Worm (Caenorhabditis elegans): Measurements from ENCODE around the gene pyt-1.

The pyt-1 gene

ce11 chrV:10206502-10206901, 22.6 kb downstream of the pyt-1 start, which contains the start of gene rpc-25:
rpc-25 (minus strand) TSS chrV:10206602.
- TF ChIP-seq flt-1 (GFP tag; IDR thresholded peaks at IDR 0.05), result no peak
- no peak for TF ChIP-seq ama-1 (optimal IDR thresholded peaks at IDR 0.05)
- TF ChIP-seq aly-1 (tag; optimal IDR thresholded peaks at IDR 0.05), result no peak
- no peak for TF ChIP-seq tbx-11 (GFP tag; IDR thresholded peaks at IDR 0.05)
- TF ChIP-seq B0310.2 (tag; optimal IDR thresholded peaks at IDR 0.05), result no peak

ce11 chrV:10205483-10205882, 23.6 kb downstream of the pyt-1 start, which contains the start of gene ZK856.16:
ZK856.16 (minus strand) TSS chrV:10205583.
- no peak for TF ChIP-seq ama-1 (optimal IDR thresholded peaks at IDR 0.05)
- TF ChIP-seq tbx-11 (GFP tag; IDR thresholded peaks at IDR 0.05), result no peak
- TF ChIP-seq aly-1 (tag; optimal IDR thresholded peaks at IDR 0.05), result no peak
- TF ChIP-seq sea-1 (GFP tag; conservative IDR thresholded peaks at IDR 0.05), result no peak
- no peak for TF ChIP-seq ets-7 (tag; optimal IDR thresholded peaks at IDR 0.05)
- no peak for TF ChIP-seq pes-1 (GFP tag; IDR thresholded peaks at IDR 0.05)

- TF ChIP-seq scrt-1 (GFP tag; IDR thresholded peaks at IDR 0.05) (no peak), aly-1 (tag; optimal IDR thresholded peaks at IDR 0.05) (no peak), hmg-4 (GFP tag; optimal IDR thresholded peaks at IDR 0.05) (no peak), ceh-13 (GFP tag; optimal IDR thresholded peaks at IDR 0.05) (no peak), tbx-11 (GFP tag; IDR thresholded peaks at IDR 0.05) (no peak), tra-4 (tag; optimal IDR thresholded peaks at IDR 0.05) (no peak), ets-7 (tag; optimal IDR thresholded peaks at IDR 0.05) (no peak), sea-1 (GFP tag; conservative IDR thresholded peaks at IDR 0.05) (no peak), ama-1 (optimal IDR thresholded peaks at IDR 0.05) (no peak), hnd-1 (tag; optimal IDR thresholded peaks at IDR 0.05) (no peak), flt-1 (GFP tag; IDR thresholded peaks at IDR 0.05) (no peak), F13C5.2 (tag; optimal IDR thresholded peaks at IDR 0.05) (no peak), hmbx-1 (tag; optimal IDR thresholded peaks at IDR 0.05) (no peak), pes-1 (GFP tag; IDR thresholded peaks at IDR 0.05) (no peak), B0310.2 (tag; optimal IDR thresholded peaks at IDR 0.05) (no peak), tbx-37 (GFP tag; conservative IDR thresholded peaks at IDR 0.05) (no peak), ceh-36 (tag; optimal IDR thresholded peaks at IDR 0.05) (no peak)
Measured at ce11 chrV:10204863-10205338, 24.2 kb downstream of the pyt-1 start, which contains the start of the genes ZK856.19 and ZK856.11. ZK856.19 (minus strand) TSS chrV:10204913. ZK856.11 (minus strand) TSS chrV:10204938.

- no peak for TF ChIP-seq ceh-13 (GFP tag; optimal IDR thresholded peaks at IDR 0.05)
- no peak for TF ChIP-seq ets-7 (tag; optimal IDR thresholded peaks at IDR 0.05)
- no peak for TF ChIP-seq hmbx-1 (tag; optimal IDR thresholded peaks at IDR 0.05)
- TF ChIP-seq flt-1 (GFP tag; IDR thresholded peaks at IDR 0.05), result no peak
- TF ChIP-seq hmg-4 (GFP tag; optimal IDR thresholded peaks at IDR 0.05), result no peak
- no peak for TF ChIP-seq ama-1 (optimal IDR thresholded peaks at IDR 0.05)
- TF ChIP-seq aly-1 (tag; optimal IDR thresholded peaks at IDR 0.05), result no peak
- TF ChIP-seq pes-1 (GFP tag; IDR thresholded peaks at IDR 0.05), result no peak
- no peak for TF ChIP-seq tbx-11 (GFP tag; IDR thresholded peaks at IDR 0.05)
- no peak for TF ChIP-seq sea-1 (GFP tag; conservative IDR thresholded peaks at IDR 0.05)
- TF ChIP-seq B0310.2 (tag; optimal IDR thresholded peaks at IDR 0.05), result no peak
- TF ChIP-seq tra-4 (tag; optimal IDR thresholded peaks at IDR 0.05), result no peak
- TF ChIP-seq hnd-1 (tag; optimal IDR thresholded peaks at IDR 0.05), result no peak
- TF ChIP-seq F13C5.2 (tag; optimal IDR thresholded peaks at IDR 0.05), result no peak
- TF ChIP-seq scrt-1 (GFP tag; IDR thresholded peaks at IDR 0.05), result no peak
- no peak for TF ChIP-seq ceh-36 (tag; optimal IDR thresholded peaks at IDR 0.05)
- no peak for TF ChIP-seq tbx-37 (GFP tag; conservative IDR thresholded peaks at IDR 0.05)
Measured at ce11 chrV:10203435-10204009, 25.6 kb downstream of the pyt-1 start, which contains the start of gene chpf-1. chpf-1 (minus strand) TSS chrV:10203485.

- TF ChIP-seq pes-1 (GFP tag; IDR thresholded peaks at IDR 0.05) (no peak), hmbx-1 (tag; optimal IDR thresholded peaks at IDR 0.05) (no peak)
Measured at ce11 chrV:10202340-10202739, 26.8 kb downstream of the pyt-1 start.

- TF ChIP-seq tra-4 (tag; optimal IDR thresholded peaks at IDR 0.05) (no peak), F13C5.2 (tag; optimal IDR thresholded peaks at IDR 0.05) (no peak), hnd-1 (tag; optimal IDR thresholded peaks at IDR 0.05) (no peak), ceh-13 (GFP tag; optimal IDR thresholded peaks at IDR 0.05) (no peak), hmg-4 (GFP tag; optimal IDR thresholded peaks at IDR 0.05) (no peak)
Measured at ce11 chrV:10201913-10202312, 27.2 kb downstream of the pyt-1 start, which contains the start of gene ZK856.7. ZK856.7 (plus strand) TSS chrV:10202098.

- TF ChIP-seq sea-1 (GFP tag; conservative IDR thresholded peaks at IDR 0.05) (no peak), scrt-1 (GFP tag; IDR thresholded peaks at IDR 0.05) (no peak), hmg-4 (GFP tag; optimal IDR thresholded peaks at IDR 0.05) (no peak), flt-1 (GFP tag; IDR thresholded peaks at IDR 0.05) (no peak), ets-7 (tag; optimal IDR thresholded peaks at IDR 0.05) (no peak), aly-1 (tag; optimal IDR thresholded peaks at IDR 0.05) (no peak), ama-1 (optimal IDR thresholded peaks at IDR 0.05) (no peak), ceh-36 (tag; optimal IDR thresholded peaks at IDR 0.05) (no peak)
Measured at ce11 chrV:10198386-10198785, 30.7 kb downstream of the pyt-1 start, which contains the start of gene ZK856.6. ZK856.6 (plus strand) TSS chrV:10198686.

- TF ChIP-seq pes-1 (GFP tag; IDR thresholded peaks at IDR 0.05) (no peak), F13C5.2 (tag; optimal IDR thresholded peaks at IDR 0.05) (no peak), scrt-1 (GFP tag; IDR thresholded peaks at IDR 0.05) (no peak)
Measured at ce11 chrV:10191242-10191641, 37.9 kb downstream of the pyt-1 start.

Data from whole organism, early embryonic.